Worm (Caenorhabditis elegans): ENCODE measurements around the gene cyn-9.

The cyn-9 gene

DNA sequence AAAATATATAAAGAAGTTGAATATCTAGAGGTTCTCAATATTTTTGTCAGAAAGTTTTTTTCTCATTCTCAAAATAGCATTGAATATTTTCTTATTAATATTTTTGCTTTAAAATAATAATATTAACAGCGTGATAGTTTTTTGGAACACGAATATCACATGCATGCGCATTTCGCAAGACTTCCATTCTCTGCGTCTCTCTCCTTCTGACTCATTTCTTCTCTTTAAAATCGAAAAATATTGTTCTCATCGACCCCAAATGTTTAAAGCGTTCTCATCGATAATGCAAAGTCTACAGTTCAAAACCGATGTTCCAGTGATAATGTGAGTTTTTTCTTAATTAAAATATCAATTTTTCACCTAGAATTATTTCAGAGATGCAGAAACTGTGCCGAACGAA lies 4.0 kb upstream of the cyn-9 start, which contains the start of gene C14B1.3:
Gene C14B1.3 (plus strand): TSS at position 168 of the 400 bp plus-strand sequence.
- TF ChIP-seq dpl-1 (GFP tag; optimal IDR thresholded peaks at IDR 0.05): no peak
- peak; percentile 23 for TF ChIP-seq nhr-80 (tag; optimal IDR thresholded peaks at IDR 0.05)
- no peak for TF ChIP-seq mel-28 (tag; optimal IDR thresholded peaks at IDR 0.05; ENCODE audit: borderline replicate concordance)
- TF ChIP-seq Y56A3A.18 (GFP tag; IDR thresholded peaks at IDR 0.05): no peak
- TF ChIP-seq ama-1 (optimal IDR thresholded peaks at IDR 0.05): peak; percentile 39
- no peak for TF ChIP-seq ama-1 (GFP tag; optimal IDR thresholded peaks at IDR 0.05)
- TF ChIP-seq lin-35 (GFP tag; optimal IDR thresholded peaks at IDR 0.05): peak in 1 of 3 experiments; percentile 13
- TF ChIP-seq aptf-2 (GFP tag; conservative IDR thresholded peaks at IDR 0.05): no peak
- no peak for TF ChIP-seq somi-1 (GFP tag; optimal IDR thresholded peaks at IDR 0.05)
- peak; percentile 98 for TF ChIP-seq cebp-1 (GFP tag; IDR thresholded peaks at IDR 0.05)
- TF ChIP-seq cebp-1 (tag; optimal IDR thresholded peaks at IDR 0.05): peak; percentile 99
- TF ChIP-seq snpc-4 (GFP tag; optimal IDR thresholded peaks at IDR 0.05): no peak
- TF ChIP-seq snpc-4 (tag; optimal IDR thresholded peaks at IDR 0.05): peak in 2 of 4 experiments; percentile 22 to 34
- TF ChIP-seq repo-1 (tag; optimal IDR thresholded peaks at IDR 0.05): no peak
- no peak for TF ChIP-seq gei-17 (GFP tag; optimal IDR thresholded peaks at IDR 0.05)
- no peak for TF ChIP-seq zim-3 (tag; optimal IDR thresholded peaks at IDR 0.05)
- no peak for TF ChIP-seq madf-10 (tag; optimal IDR thresholded peaks at IDR 0.05)
- TF ChIP-seq hmg-1.2 (GFP tag; IDR thresholded peaks at IDR 0.05): peak; percentile 28; the same call in 1 of the 2 replicates
- peak; percentile 80 for TF ChIP-seq attf-5 (GFP tag; optimal IDR thresholded peaks at IDR 0.05)
- no peak for TF ChIP-seq die-1 (tag; optimal IDR thresholded peaks at IDR 0.05)
- TF ChIP-seq F10E7.11 (tag; optimal IDR thresholded peaks at IDR 0.05): no peak
- peak in 1 of 2 experiments; percentile 75 for TF ChIP-seq let-607 (tag; optimal IDR thresholded peaks at IDR 0.05)
- TF ChIP-seq lin-40 (tag; optimal IDR thresholded peaks at IDR 0.05): peak; percentile 12
- TF ChIP-seq xnd-1 (tag; optimal IDR thresholded peaks at IDR 0.05): no peak
- no peak for TF ChIP-seq F57A8.1 (GFP tag; optimal IDR thresholded peaks at IDR 0.05)
- TF ChIP-seq egl-44 (GFP tag; IDR thresholded peaks at IDR 0.05): no peak
- TF ChIP-seq nfya-2 (GFP tag; IDR thresholded peaks at IDR 0.05): no peak
- TF ChIP-seq nhr-90 (tag; optimal IDR thresholded peaks at IDR 0.05): no peak
- no peak for TF ChIP-seq ztf-25 (GFP tag; IDR thresholded peaks at IDR 0.05)
- TF ChIP-seq F37B4.10 (GFP tag; IDR thresholded peaks at IDR 0.05): no peak
- no peak for TF ChIP-seq dpff-1 (tag; optimal IDR thresholded peaks at IDR 0.05)
- TF ChIP-seq Y53F4B.3 (GFP tag; IDR thresholded peaks at IDR 0.05): no peak
- TF ChIP-seq B0019.2 (GFP tag; conservative IDR thresholded peaks at IDR 0.05): no peak
- TF ChIP-seq snpc-3.4 (tag; optimal IDR thresholded peaks at IDR 0.05): no peak
- no peak for TF ChIP-seq ztf-28 (GFP tag; IDR thresholded peaks at IDR 0.05)
- no peak for TF ChIP-seq rec-8 (tag; optimal IDR thresholded peaks at IDR 0.05)
- TF ChIP-seq Y95B8A.8 (GFP tag; IDR thresholded peaks at IDR 0.05): no peak
- TF ChIP-seq hsf-1 (GFP tag; IDR thresholded peaks at IDR 0.05): no peak

DNA sequence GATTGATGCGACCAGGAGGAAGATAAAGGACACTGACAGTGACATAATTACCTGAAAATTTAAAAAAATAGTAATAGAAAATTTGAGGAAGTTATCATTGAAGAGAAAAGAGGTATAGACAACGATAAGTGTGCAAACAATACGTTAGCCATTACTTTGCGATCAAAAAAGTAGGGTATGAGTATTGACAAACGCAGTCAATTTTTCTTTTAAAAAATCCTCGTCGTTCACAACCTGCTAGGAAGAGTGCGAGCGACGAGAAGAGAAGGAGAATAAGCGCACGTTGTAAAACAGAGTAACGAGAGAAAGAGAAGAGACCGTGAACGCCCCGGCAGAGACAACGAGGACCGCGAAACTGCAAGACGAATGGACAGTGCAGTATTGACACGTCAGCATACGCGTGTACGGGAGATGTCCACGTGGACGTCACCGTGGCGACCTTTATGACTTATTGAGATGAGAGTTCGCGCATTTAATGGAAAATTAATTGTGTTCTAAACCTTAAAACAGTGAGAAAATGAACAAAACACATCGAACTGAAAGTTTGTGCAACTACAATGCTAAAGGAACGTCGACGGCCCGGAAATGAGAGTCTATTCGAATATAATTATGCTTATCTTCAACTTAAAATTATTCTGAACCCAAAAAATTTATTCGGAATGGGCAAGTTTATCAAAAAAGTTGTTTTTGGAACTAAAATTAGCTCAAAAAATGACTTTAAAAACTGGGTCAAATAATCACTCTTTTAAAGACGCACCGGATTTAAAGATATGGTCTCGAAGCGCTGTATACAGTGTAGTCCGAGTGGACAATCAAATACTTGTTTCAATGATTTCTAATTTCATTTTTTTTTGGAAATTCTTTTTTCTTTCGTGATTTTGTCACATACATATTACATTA lies 2.2 kb upstream of the cyn-9 start, which contains the start of the genes pdi-1 and C14B1.2:
Gene pdi-1 (minus strand): TSS at position 51 of the 900 bp plus-strand sequence.
Gene C14B1.2 (plus strand): TSS at position 850 of the 900 bp plus-strand sequence.
- peak; percentile 6 for TF ChIP-seq tbp1 (GFP tag; optimal IDR thresholded peaks at IDR 0.05)
- TF ChIP-seq akir-1 (GFP tag; optimal IDR thresholded peaks at IDR 0.05): no peak
- TF ChIP-seq B0336.3 (GFP tag; IDR thresholded peaks at IDR 0.05): peak; percentile 43; the same call in 1 of the 2 replicates
- TF ChIP-seq T26A5.8 (tag; optimal IDR thresholded peaks at IDR 0.05): no peak
- TF ChIP-seq madf-10 (tag; optimal IDR thresholded peaks at IDR 0.05): peak; percentile 44
- 0 out of 2 replicates have a peak, but pooled peaks have one; percentile 52 for TF ChIP-seq cebp-1 (GFP tag; IDR thresholded peaks at IDR 0.05)
- TF ChIP-seq cebp-1 (tag; optimal IDR thresholded peaks at IDR 0.05): peak; percentile 61
- TF ChIP-seq F23B12.7 (tag; optimal IDR thresholded peaks at IDR 0.05; ENCODE audit: insufficient read depth): peak; percentile 53
- TF ChIP-seq lin-54 (GFP tag; optimal IDR thresholded peaks at IDR 0.05): peak; percentile 55
- no peak for TF ChIP-seq F57A8.1 (GFP tag; optimal IDR thresholded peaks at IDR 0.05)
- peak; percentile 35 for TF ChIP-seq lsl-1 (GFP tag; optimal IDR thresholded peaks at IDR 0.05)
- TF ChIP-seq nfyb-1 (GFP tag; IDR thresholded peaks at IDR 0.05): 0 out of 2 replicates have a peak, but pooled peaks have one; percentile 58
- TF ChIP-seq ztf-18 (tag; optimal IDR thresholded peaks at IDR 0.05): peak; percentile 79
- no peak for TF ChIP-seq Y53G8AR.9 (GFP tag; conservative IDR thresholded peaks at IDR 0.05)
